Worm (Caenorhabditis elegans) whole organism, L2 larva: ENCODE data around the gene mrpl-42.

ENCODE experiments used
- C34F6.9 ChIP-seq: fragments of 150-350 bp; optimal IDR thresholded peaks from 2 replicates; lab custom pipeline; 2014; ENCODE audit warnings: missing biosample characterization, missing genetic modification characterization
- F13H6.1 ChIP-seq: sonication (generic microtip); optimal IDR thresholded peaks from 2 replicates; lab custom pipeline; 2016; ENCODE audit warnings: missing genetic modification characterization, missing compliant biosample characterization
- R02D3.7 ChIP-seq: fragments of 150-350 bp; optimal IDR thresholded peaks from 2 replicates; lab custom pipeline; 2014; ENCODE audit warnings: missing biosample characterization, missing genetic modification characterization
- Y55F3AM.14 ChIP-seq: fragments of 200-800 bp; sonication (Bioruptor generic); optimal IDR thresholded peaks from 2 replicates; lab custom pipeline; 2018; ENCODE audit warnings: mild to moderate bottlenecking, missing genetic modification characterization, missing compliant biosample characterization
- ZK546.5 ChIP-seq: sonication (generic microtip); optimal IDR thresholded peaks from 2 replicates; lab custom pipeline; 2017; ENCODE audit warnings: missing biosample characterization, missing genetic modification characterization
- ama-1 ChIP-seq: fragments of 150-350 bp; optimal IDR thresholded peaks from 2 replicates; lab custom pipeline; 2018; ENCODE audit warnings: inconsistent platforms
- ceh-16 ChIP-seq: fragments of 150-350 bp; optimal IDR thresholded peaks from 2 replicates; lab custom pipeline; 2014; ENCODE audit warnings: missing biosample characterization, missing genetic modification characterization
- ceh-82 ChIP-seq: fragments of 150-350 bp; optimal IDR thresholded peaks from 2 replicates; lab custom pipeline; 2014; ENCODE audit warnings: missing biosample characterization, missing genetic modification characterization
- crh-2 ChIP-seq: sonication (generic microtip); optimal IDR thresholded peaks from 2 replicates; lab custom pipeline; 2017; ENCODE audit warnings: missing biosample characterization, missing genetic modification characterization
- dmd-4 ChIP-seq: sonication (generic microtip); optimal IDR thresholded peaks from 2 replicates; lab custom pipeline; 2017; ENCODE audit warnings: missing biosample characterization, missing genetic modification characterization
- egl-27 ChIP-seq: sonication (generic microtip); optimal IDR thresholded peaks from 3 replicates; lab custom pipeline; 2017; ENCODE audit warnings: missing biosample characterization, missing genetic modification reagents, missing genetic modification characterization
- elt-1 ChIP-seq: fragments of 150-350 bp; optimal IDR thresholded peaks from 2 replicates; lab custom pipeline; 2014; ENCODE audit warnings: missing biosample characterization, missing genetic modification characterization
- elt-3 ChIP-seq: sonication (generic microtip); optimal IDR thresholded peaks from 2 replicates; lab custom pipeline; 2017; ENCODE audit warnings: missing biosample characterization, missing genetic modification characterization
- fos-1 ChIP-seq: fragments of 150-350 bp; optimal IDR thresholded peaks from 2 replicates; lab custom pipeline; 2014; ENCODE audit warnings: missing biosample characterization, missing genetic modification characterization
- gmeb-1 ChIP-seq: fragments of 150-350 bp; optimal IDR thresholded peaks from 2 replicates; lab custom pipeline; 2014; ENCODE audit warnings: missing biosample characterization, missing genetic modification characterization
- lin-11 ChIP-seq: fragments of 150-350 bp; sonication (generic microtip); optimal IDR thresholded peaks from 2 replicates; lab custom pipeline; 2014; ENCODE audit warnings: missing biosample characterization, missing genetic modification characterization, inconsistent platforms, mixed read lengths
- lin-39 ChIP-seq: fragments of 150-350 bp; optimal IDR thresholded peaks from 2 replicates; lab custom pipeline; 2014; ENCODE audit warnings: missing biosample characterization, missing genetic modification reagents, missing genetic modification characterization
- lsy-2 ChIP-seq, 2 experiments: fragments of 150-350 bp in 1 of 2; sonication (generic microtip) in 1 of 2; optimal IDR thresholded peaks; 2 replicates each; lab custom pipeline; 2014 to 2017; ENCODE audit warnings: missing biosample characterization in 2 of 2, missing genetic modification characterization in 2 of 2
- mab-5 ChIP-seq: fragments of 150-350 bp; optimal IDR thresholded peaks from 2 replicates; lab custom pipeline; 2014; ENCODE audit warnings: missing biosample characterization, missing genetic modification characterization
- mbf-1 ChIP-seq: sonication (generic microtip); optimal IDR thresholded peaks from 2 replicates; lab custom pipeline; 2017; ENCODE audit warnings: missing biosample characterization, missing genetic modification characterization
- mdl-1 ChIP-seq, 2 experiments: fragments of 150-350 bp in 1 of 2; sonication (generic microtip) in 1 of 2; optimal IDR thresholded peaks; 2 replicates each; lab custom pipeline; 2017; ENCODE audit warnings: missing biosample characterization in 2 of 2, missing genetic modification characterization in 2 of 2
- nhr-10 ChIP-seq: sonication (generic microtip); optimal IDR thresholded peaks from 2 replicates; lab custom pipeline; 2017; ENCODE audit warnings: missing biosample characterization, missing genetic modification characterization
- nhr-129 ChIP-seq: fragments of 150-350 bp; optimal IDR thresholded peaks from 2 replicates; lab custom pipeline; 2014; ENCODE audit warnings: missing biosample characterization, missing genetic modification characterization
- nhr-23 ChIP-seq: fragments of 150-350 bp; optimal IDR thresholded peaks from 2 replicates; lab custom pipeline; 2014; ENCODE audit warnings: missing biosample characterization, missing genetic modification reagents, missing genetic modification characterization
- nhr-237 ChIP-seq: fragments of 150-350 bp; optimal IDR thresholded peaks from 2 replicates; lab custom pipeline; 2014; ENCODE audit warnings: missing biosample characterization, missing genetic modification characterization
- nhr-25 ChIP-seq: fragments of 150-350 bp; sonication (generic microtip); optimal IDR thresholded peaks from 3 replicates; lab custom pipeline; 2014; ENCODE audit warnings: missing biosample characterization, missing genetic modification characterization
- nhr-77 ChIP-seq: fragments of 150-350 bp; optimal IDR thresholded peaks from 2 replicates; lab custom pipeline; 2014; ENCODE audit warnings: missing biosample characterization, missing genetic modification characterization
- skn-1 ChIP-seq: sonication (generic microtip); optimal IDR thresholded peaks from 2 replicates; lab custom pipeline; 2017; ENCODE audit warnings: missing biosample characterization, missing genetic modification characterization
- sma-9 ChIP-seq, 2 experiments: fragments of 150-350 bp in 1 of 2; sonication (generic microtip) in 1 of 2; optimal IDR thresholded peaks; 2 replicates each; lab custom pipeline; 2014 to 2016; ENCODE audit warnings: missing genetic modification characterization in 2 of 2, mild to moderate bottlenecking in 1 of 2, missing biosample characterization in 1 of 2, missing compliant biosample characterization in 1 of 2, missing genetic modification reagents in 1 of 2, moderate library complexity in 1 of 2
- snpc-4 ChIP-seq: fragments of 150-350 bp; optimal IDR thresholded peaks from 2 replicates; lab custom pipeline; 2014; ENCODE audit warnings: missing biosample characterization, missing genetic modification characterization
- unc-55 ChIP-seq: fragments of 150-350 bp; sonication (generic microtip); optimal IDR thresholded peaks from 3 replicates; lab custom pipeline; 2014; ENCODE audit warnings: missing biosample characterization, missing genetic modification reagents, missing genetic modification characterization
- zag-1 ChIP-seq: fragments of 150-350 bp; optimal IDR thresholded peaks from 2 replicates; lab custom pipeline; 2014; ENCODE audit warnings: missing biosample characterization, missing genetic modification characterization
- ztf-1 ChIP-seq: fragments of 200-800 bp; sonication (Bioruptor generic); conservative IDR thresholded peaks from 2 replicates; pipeline ENCODE4 v1.3.6; 2022; ENCODE audit warnings: missing genetic modification characterization, missing compliant biosample characterization
- ztf-11 ChIP-seq: sonication (generic microtip); optimal IDR thresholded peaks from 2 replicates; lab custom pipeline; 2017; ENCODE audit warnings: missing biosample characterization, missing genetic modification characterization

mrpl-42 gene

ce11 chrIV:9121545-9121944, 27.3 kb upstream of the mrpl-42 start (continued):
- no peak for TF ChIP-seq nhr-237
- TF ChIP-seq egl-27 (tag; lab: Kevin White, UChicago), result no peak
- TF ChIP-seq F13H6.1 (tag; lab: Kevin White, UChicago), result peak; percentile 58
- no peak for TF ChIP-seq nhr-77 (tag; lab: Kevin White, UChicago)
- TF ChIP-seq Y55F3AM.14 (GFP tag; lab: Kevin White, UChicago), result no peak
- TF ChIP-seq mdl-1 (tag; optimal IDR thresholded peaks at IDR 0.05; lab: Kevin White, UChicago), result peak; percentile 66 to 79
- no peak for TF ChIP-seq ceh-16 (tag; lab: Kevin White, UChicago)
- no peak for TF ChIP-seq lin-39 (tag; lab: Kevin White, UChicago)
- TF ChIP-seq C34F6.9, result peak; percentile 64
- no peak for TF ChIP-seq ZK546.5 (tag; lab: Kevin White, UChicago)
- TF ChIP-seq nhr-10 (tag; lab: Kevin White, UChicago), result no peak
- TF ChIP-seq snpc-4 (tag; lab: Kevin White, UChicago), result no peak
- no peak for TF ChIP-seq zag-1 (tag; lab: Kevin White, UChicago)
- TF ChIP-seq unc-55, result no peak
- no peak for TF ChIP-seq mab-5 (tag; lab: Kevin White, UChicago)
- no peak for TF ChIP-seq elt-1
- TF ChIP-seq lsy-2 (tag; optimal IDR thresholded peaks at IDR 0.05; lab: Kevin White, UChicago), result peak in 1 of 2 experiments; percentile 50
- no peak for TF ChIP-seq ztf-11 (tag; lab: Kevin White, UChicago)
- TF ChIP-seq gmeb-1 (tag; lab: Kevin White, UChicago), result no peak
- TF ChIP-seq dmd-4 (tag; lab: Kevin White, UChicago), result no peak
- TF ChIP-seq sma-9 (GFP tag; optimal IDR thresholded peaks at IDR 0.05; lab: Kevin White, UChicago), result peak; percentile 56
- no peak for TF ChIP-seq sma-9 (tag; optimal IDR thresholded peaks at IDR 0.05; lab: Kevin White, UChicago)
- no peak for TF ChIP-seq nhr-23 (tag; lab: Kevin White, UChicago)
- peak; percentile 77 for TF ChIP-seq nhr-129 (tag; lab: Kevin White, UChicago)
- TF ChIP-seq, all 48 proteins: peak for 11

ce11 chrIV:9120220-9120619, 26.0 kb upstream of the mrpl-42 start:
- TF ChIP-seq sma-9 (GFP tag; optimal IDR thresholded peaks at IDR 0.05; lab: Kevin White, UChicago), result no peak
- no peak for TF ChIP-seq sma-9 (tag; optimal IDR thresholded peaks at IDR 0.05; lab: Kevin White, UChicago)
- TF ChIP-seq dmd-4 (tag; lab: Kevin White, UChicago), result no peak
- no peak for TF ChIP-seq skn-1 (tag; lab: Kevin White, UChicago)
- TF ChIP-seq elt-3 (tag; lab: Kevin White, UChicago), result no peak
- no peak for TF ChIP-seq unc-55
- TF ChIP-seq crh-2 (tag; lab: Kevin White, UChicago), result no peak
- TF ChIP-seq ztf-1, result no peak
- no peak for TF ChIP-seq egl-27 (tag; lab: Kevin White, UChicago)

ce11 chrIV:9118792-9119191, 24.5 kb upstream of the mrpl-42 start, which contains the start of gene nrfl-1:
TSS of gene nrfl-1 (plus strand) at chrIV:9119092.
- TF ChIP-seq crh-2 (tag; lab: Kevin White, UChicago) (no peak), lin-39 (tag; lab: Kevin White, UChicago) (no peak), mab-5 (tag; lab: Kevin White, UChicago) (no peak), nhr-25 (tag; lab: Kevin White, UChicago) (no peak), ceh-82 (tag; lab: Kevin White, UChicago) (no peak), nhr-23 (tag; lab: Kevin White, UChicago) (no peak)

- TF ChIP-seq unc-55 (no peak), snpc-4 (tag; lab: Kevin White, UChicago) (no peak), mdl-1 (tag; optimal IDR thresholded peaks at IDR 0.05; lab: Kevin White, UChicago) (no peak), F13H6.1 (tag; lab: Kevin White, UChicago) (peak; percentile 53), nhr-77 (tag; lab: Kevin White, UChicago) (no peak), ceh-82 (tag; lab: Kevin White, UChicago) (no peak), egl-27 (tag; lab: Kevin White, UChicago) (no peak), zag-1 (tag; lab: Kevin White, UChicago) (no peak), crh-2 (tag; lab: Kevin White, UChicago) (peak; percentile 12), C34F6.9 (no peak), nhr-25 (tag; lab: Kevin White, UChicago) (no peak), elt-3 (tag; lab: Kevin White, UChicago) (no peak), lin-11 (tag; lab: Kevin White, UChicago) (no peak), fos-1 (tag; lab: Kevin White, UChicago) (peak; percentile 16)
Measured at ce11 chrIV:9118348-9118747, 24.1 kb upstream of the mrpl-42 start.

- TF ChIP-seq zag-1 (tag; lab: Kevin White, UChicago) (no peak), unc-55 (no peak), F13H6.1 (tag; lab: Kevin White, UChicago) (no peak), mbf-1 (no peak), R02D3.7 (no peak), skn-1 (tag; lab: Kevin White, UChicago) (no peak), ama-1 (lab: Kevin White, UChicago) (no peak), elt-1 (no peak), ztf-11 (tag; lab: Kevin White, UChicago) (no peak)
Measured at ce11 chrIV:9117700-9118099, 23.4 kb upstream of the mrpl-42 start.
